Fruit fly (Drosophila melanogaster) whole organism, embryonic: Measurements from ENCODE around the gene mon2.

Experiments
- Awh ChIP-seq: fragments of 200-800 bp; sonication (Bioruptor generic); IDR thresholded peaks from 2 replicates; pipeline ENCODE4, ENCODE4 v1.3.6; 2022; ENCODE audit warnings: missing biosample characterization, missing genetic modification characterization
- B-H1 ChIP-seq: fragments of 200-800 bp; sonication (Bioruptor generic); IDR thresholded peaks from 3 replicates; pipeline ENCODE4 v1.3.6; 2022; ENCODE audit warnings: missing biosample characterization, missing genetic modification characterization
- Bdp1 ChIP-seq: fragments of 200-800 bp; sonication (Bioruptor generic); optimal IDR thresholded peaks from 3 replicates; lab custom pipeline; 2016; ENCODE audit warnings: missing biosample characterization, missing genetic modification characterization
- Bteb2 ChIP-seq: fragments of 200-800 bp; sonication (Bioruptor generic); optimal IDR thresholded peaks from 2 replicates; lab custom pipeline; 2016; ENCODE audit warnings: missing biosample characterization, missing genetic modification characterization
- CG1024 ChIP-seq: fragments of 200-800 bp; sonication (Bioruptor generic); IDR thresholded peaks from 2 replicates; pipeline ENCODE4 v1.3.6; 2022; ENCODE audit warnings: missing biosample characterization, missing genetic modification characterization
- CG10543 ChIP-seq: fragments of 200-800 bp; sonication (Bioruptor generic); optimal IDR thresholded peaks from 3 replicates; lab custom pipeline; 2017; ENCODE audit warnings: missing biosample characterization, mild to moderate bottlenecking, missing genetic modification characterization, moderate library complexity
- CG10654 ChIP-seq: fragments of 200-800 bp; sonication (Bioruptor generic); optimal IDR thresholded peaks from 2 replicates; lab custom pipeline; 2016; ENCODE audit warnings: missing biosample characterization, missing genetic modification characterization
- CG12659 ChIP-seq: fragments of 200-800 bp; sonication (Bioruptor generic); optimal IDR thresholded peaks from 3 replicates; lab custom pipeline; 2017; ENCODE audit warnings: mild to moderate bottlenecking, missing biosample characterization, missing genetic modification reagents, missing genetic modification characterization
- CG13296 ChIP-seq: fragments of 200-800 bp; sonication (Bioruptor generic); optimal IDR thresholded peaks from 3 replicates; lab custom pipeline; 2018; ENCODE audit warnings: missing biosample characterization, mild to moderate bottlenecking, missing genetic modification characterization
- CG15073 ChIP-seq: fragments of 200-800 bp; sonication (Bioruptor generic); optimal IDR thresholded peaks from 2 replicates; lab custom pipeline; 2016; ENCODE audit warnings: missing biosample characterization, missing genetic modification characterization
- CG15479 ChIP-seq: fragments of 200-800 bp; sonication (Bioruptor generic); optimal IDR thresholded peaks from 3 replicates; lab custom pipeline; 2019; ENCODE audit warnings: missing biosample characterization, mild to moderate bottlenecking, missing genetic modification characterization, moderate library complexity
- CG2199 ChIP-seq: fragments of 200-800 bp; sonication (Bioruptor generic); IDR thresholded peaks from 3 replicates; pipeline ENCODE4 v1.3.6; 2022; ENCODE audit warnings: missing biosample characterization, missing genetic modification characterization
- CG32767 ChIP-seq: fragments of 200-800 bp; sonication (Bioruptor generic); IDR thresholded peaks from 2 replicates; pipeline ENCODE4 v1.3.6; 2022; ENCODE audit warnings: missing biosample characterization, missing genetic modification characterization
- CG3726 ChIP-seq: fragments of 200-800 bp; sonication (Bioruptor generic); IDR thresholded peaks from 3 replicates; pipeline ENCODE4, ENCODE4 v1.3.6; 2022; ENCODE audit warnings: missing biosample characterization, missing genetic modification characterization
- CG42726 ChIP-seq: fragments of 200-800 bp; sonication (Bioruptor generic); IDR thresholded peaks from 2 replicates; pipeline ENCODE4 v1.3.6; 2022; ENCODE audit warnings: missing biosample characterization, missing genetic modification characterization; ENCODE audit not compliant: partially characterized antibody
- CG4707 ChIP-seq: fragments of 200-800 bp; sonication (Bioruptor generic); optimal IDR thresholded peaks from 2 replicates; lab custom pipeline; 2018; ENCODE audit warnings: missing biosample characterization, mild to moderate bottlenecking, missing genetic modification characterization, moderate library complexity
- CG8089 ChIP-seq: fragments of 200-800 bp; sonication (Bioruptor generic); optimal IDR thresholded peaks from 3 replicates; lab custom pipeline; 2016; ENCODE audit warnings: missing biosample characterization, missing genetic modification characterization
- CG8290 ChIP-seq, 3 experiments: fragments of 200-800 bp; sonication (Bioruptor generic); optimal IDR thresholded peaks; 2 replicates each; lab custom pipeline; 2016 to 2019; ENCODE audit warnings: missing biosample characterization in 3 of 3, missing genetic modification characterization in 3 of 3, mild to moderate bottlenecking in 2 of 3, moderate library complexity in 1 of 3
- CG9609 ChIP-seq: fragments of 200-800 bp; sonication (Bioruptor generic); optimal IDR thresholded peaks from 3 replicates; lab custom pipeline; 2016; ENCODE audit warnings: missing biosample characterization, missing genetic modification characterization
- CrebB ChIP-seq: fragments of 200-800 bp; sonication (Bioruptor generic); optimal IDR thresholded peaks from 3 replicates; lab custom pipeline; 2018; ENCODE audit warnings: missing biosample characterization, mild to moderate bottlenecking, missing genetic modification characterization
- E2f2 ChIP-seq: fragments of 200-800 bp; sonication (Bioruptor generic); IDR thresholded peaks from 2 replicates; pipeline ENCODE4 v1.3.6; 2022; ENCODE audit warnings: missing biosample characterization, missing genetic modification characterization
- H15 ChIP-seq: fragments of 200-800 bp; sonication (Bioruptor generic); IDR thresholded peaks from 3 replicates; pipeline ENCODE4 v1.3.6; 2022; ENCODE audit warnings: missing biosample characterization, missing genetic modification characterization
- Hey ChIP-seq: fragments of 200-800 bp; sonication (Bioruptor generic); optimal IDR thresholded peaks from 3 replicates; lab custom pipeline; 2018; ENCODE audit warnings: missing biosample characterization, mild to moderate bottlenecking, missing genetic modification characterization
- Jarid2 ChIP-seq: fragments of 200-800 bp; sonication (Bioruptor generic); optimal IDR thresholded peaks from 3 replicates; lab custom pipeline; 2017; ENCODE audit warnings: mild to moderate bottlenecking, missing biosample characterization, missing genetic modification reagents, missing genetic modification characterization
- MTF-1 ChIP-seq: fragments of 200-800 bp; sonication (Bioruptor generic); optimal IDR thresholded peaks from 2 replicates; lab custom pipeline; 2018; ENCODE audit warnings: missing biosample characterization, mild to moderate bottlenecking, missing genetic modification characterization, borderline replicate concordance
- Mes4 ChIP-seq: fragments of 200-800 bp; sonication (Bioruptor generic); optimal IDR thresholded peaks from 2 replicates; lab custom pipeline; 2016; ENCODE audit warnings: missing biosample characterization, missing genetic modification characterization
- Mrtf ChIP-seq: fragments of 200-800 bp; sonication (Bioruptor generic); IDR thresholded peaks from 3 replicates; pipeline ENCODE4 v1.3.6; 2022; ENCODE audit warnings: missing biosample characterization, missing genetic modification characterization
- Oaz ChIP-seq: fragments of 200-800 bp; sonication (Bioruptor generic); IDR thresholded peaks from 2 replicates; pipeline ENCODE4 v1.3.6; 2022; ENCODE audit warnings: missing biosample characterization, missing genetic modification characterization
- Poxn ChIP-seq: fragments of 200-800 bp; sonication (Bioruptor generic); IDR thresholded peaks from 2 replicates; pipeline ENCODE4 v1.3.6; 2022; ENCODE audit warnings: missing biosample characterization, missing genetic modification characterization
- Spps ChIP-seq: fragments of 200-800 bp; sonication (Bioruptor generic); optimal IDR thresholded peaks from 2 replicates; lab custom pipeline; 2018; ENCODE audit warnings: missing biosample characterization, mild to moderate bottlenecking, missing genetic modification characterization
- Sry-δ ChIP-seq: fragments of 200-800 bp; sonication (Bioruptor generic); optimal IDR thresholded peaks from 2 replicates; lab custom pipeline; 2016; ENCODE audit warnings: missing biosample characterization, missing genetic modification characterization
- amos ChIP-seq: fragments of 200-800 bp; sonication (Bioruptor generic); IDR thresholded peaks from 2 replicates; pipeline ENCODE4 v1.3.6; 2022; ENCODE audit warnings: missing biosample characterization, missing genetic modification characterization; ENCODE audit not compliant: partially characterized antibody
- bbx ChIP-seq: fragments of 200-800 bp; sonication (Bioruptor generic); IDR thresholded peaks from 2 replicates; pipeline ENCODE4 v1.3.6; 2022; ENCODE audit warnings: missing biosample characterization, missing genetic modification characterization; ENCODE audit not compliant: partially characterized antibody
- bigmax ChIP-seq: fragments of 200-800 bp; sonication (Bioruptor generic); optimal IDR thresholded peaks from 2 replicates; lab custom pipeline; 2018; ENCODE audit warnings: missing biosample characterization, mild to moderate bottlenecking, missing genetic modification characterization
- cad ChIP-seq: fragments of >200 bp; optimal IDR thresholded peaks from 2 replicates; lab custom pipeline; 2017; ENCODE audit warnings: missing biosample characterization, missing genetic modification characterization
- caup ChIP-seq: fragments of 200-800 bp; sonication (Bioruptor generic); optimal IDR thresholded peaks from 3 replicates; lab custom pipeline; 2017; ENCODE audit warnings: missing biosample characterization, mild to moderate bottlenecking, missing genetic modification characterization, moderate library complexity; ENCODE audit not compliant: severe bottlenecking
- cg ChIP-seq: fragments of 200-800 bp; sonication (Bioruptor generic); optimal IDR thresholded peaks from 3 replicates; lab custom pipeline; 2019; ENCODE audit warnings: missing biosample characterization, mild to moderate bottlenecking, missing genetic modification characterization, moderate library complexity
- crp ChIP-seq, 2 experiments: fragments of 200-800 bp; sonication (Bioruptor generic); optimal IDR thresholded peaks; 2 replicates in 1 of 2; 3 replicates in 1 of 2; lab custom pipeline; 2017; ENCODE audit warnings: missing biosample characterization in 2 of 2, missing genetic modification characterization in 2 of 2, mild to moderate bottlenecking in 1 of 2, moderate library complexity in 1 of 2
- emc ChIP-seq: fragments of 200-800 bp; sonication (Bioruptor generic); optimal IDR thresholded peaks from 2 replicates; lab custom pipeline; 2016; ENCODE audit warnings: missing biosample characterization, missing genetic modification characterization
- insv ChIP-seq, 2 experiments: fragments of 200-800 bp; sonication (Bioruptor generic); optimal IDR thresholded peaks; 3 replicates each; lab custom pipeline; 2016 to 2018; ENCODE audit warnings: missing biosample characterization in 2 of 2, missing genetic modification characterization in 2 of 2
- inv ChIP-seq: fragments of 200-800 bp; sonication (Bioruptor generic); IDR thresholded peaks from 2 replicates; pipeline ENCODE4 v1.3.6; 2022; ENCODE audit warnings: missing biosample characterization, missing genetic modification characterization; ENCODE audit not compliant: partially characterized antibody
- lilli ChIP-seq: fragments of 200-800 bp; sonication (Bioruptor generic); optimal IDR thresholded peaks from 3 replicates; lab custom pipeline; 2016; ENCODE audit warnings: missing biosample characterization, missing genetic modification characterization
- lov ChIP-seq, 2 experiments: fragments of 200-800 bp in 1 of 2; fragments of >200 bp in 1 of 2; sonication (Bioruptor generic) in 1 of 2; IDR thresholded peaks in 1 of 2; optimal IDR thresholded peaks in 1 of 2; 2 replicates in 1 of 2; 3 replicates in 1 of 2; pipeline versions ENCODE4 v1.3.6 to Lab custom; 2017 to 2022; ENCODE audit warnings: missing biosample characterization in 1 of 2, missing genetic modification characterization in 1 of 2
- row ChIP-seq: fragments of 200-800 bp; sonication (Bioruptor generic); IDR thresholded peaks from 3 replicates; pipeline ENCODE4 v1.3.6; 2022; ENCODE audit warnings: missing biosample characterization, missing genetic modification characterization
- schlank ChIP-seq: fragments of 200-800 bp; sonication (Bioruptor generic); optimal IDR thresholded peaks from 2 replicates; lab custom pipeline; 2018; ENCODE audit warnings: missing biosample characterization, mild to moderate bottlenecking, missing genetic modification characterization
- shn ChIP-seq: fragments of 200-800 bp; sonication (Bioruptor generic); optimal IDR thresholded peaks from 3 replicates; lab custom pipeline; 2016; ENCODE audit warnings: missing biosample characterization, missing genetic modification characterization
- sim ChIP-seq: fragments of 200-800 bp; sonication (Bioruptor generic); IDR thresholded peaks from 2 replicates; pipeline ENCODE4 v1.3.6; 2022; ENCODE audit warnings: missing biosample characterization, missing genetic modification characterization
- unpg ChIP-seq: fragments of 200-800 bp; sonication (Bioruptor generic); optimal IDR thresholded peaks from 3 replicates; lab custom pipeline; 2018; ENCODE audit warnings: missing biosample characterization, mild to moderate bottlenecking, missing genetic modification characterization, moderate library complexity
- wdn ChIP-seq: fragments of 200-800 bp; sonication (Bioruptor generic); IDR thresholded peaks from 2 replicates; pipeline ENCODE4 v1.3.6; 2022; ENCODE audit warnings: missing biosample characterization, missing genetic modification characterization

The mon2 gene

DNA sequence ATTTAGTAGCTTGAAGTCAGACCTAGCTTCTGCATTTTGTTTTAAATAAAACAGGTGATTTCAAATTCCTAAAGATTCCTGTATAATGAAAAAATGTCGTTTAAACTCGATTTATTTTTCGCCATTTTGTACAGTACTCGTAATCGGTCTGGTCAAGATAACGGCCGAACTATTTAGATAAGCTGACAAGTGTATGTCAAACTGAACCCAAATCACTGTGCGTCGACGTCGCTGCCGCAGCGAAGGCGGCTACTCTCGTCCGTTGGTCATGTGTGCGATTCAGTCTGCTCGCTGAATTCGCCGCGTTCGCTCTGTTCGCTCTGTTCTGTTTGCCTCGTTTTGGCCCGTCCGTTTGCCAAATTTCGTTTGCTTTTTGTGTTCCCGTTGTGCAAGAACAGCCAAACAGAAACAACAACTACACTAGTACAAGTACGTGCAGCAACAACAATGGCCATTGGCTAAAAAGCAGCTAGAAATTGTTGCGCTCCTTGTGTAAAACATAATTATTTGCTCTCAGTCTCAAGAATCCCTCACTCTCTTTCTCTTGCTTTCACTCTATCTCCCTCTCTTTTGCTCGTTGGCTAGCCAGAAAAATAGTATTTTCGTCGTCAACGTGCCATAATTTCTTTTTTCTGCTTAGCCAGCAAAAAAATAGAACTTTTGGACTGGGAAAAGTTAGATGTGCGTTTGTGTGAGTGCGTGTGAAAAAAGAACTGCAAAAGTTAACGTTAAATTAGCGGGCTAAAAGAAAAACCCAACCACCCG, 35.6 kb downstream of the mon2 start (continued):
- TF ChIP-seq CG9609 (GFP tag; lab: Kevin White, UChicago): no peak
- no peak for TF ChIP-seq Mes4 (GFP tag; lab: Kevin White, UChicago)
- TF ChIP-seq CG3726 (GFP tag; lab: Robert Waterston, UW): no peak
- no peak for TF ChIP-seq CG10654 (GFP tag; lab: Kevin White, UChicago)
- no peak for TF ChIP-seq CG13296
- no peak for TF ChIP-seq CG32767 (GFP tag; lab: Robert Waterston, UW)
- TF ChIP-seq CG2199 (GFP tag; lab: Robert Waterston, UW): no peak
- no peak for TF ChIP-seq emc (GFP tag; lab: Kevin White, UChicago)
- TF ChIP-seq row (GFP tag; lab: Robert Waterston, UW): no peak
- no peak for TF ChIP-seq CG8290 (GFP tag; optimal IDR thresholded peaks at IDR 0.05; lab: Kevin White, UChicago)
- peak in 1 of 2 experiments; percentile 52 for TF ChIP-seq CG8290 (tag; optimal IDR thresholded peaks at IDR 0.05; lab: Kevin White, UChicago)
- TF ChIP-seq Mrtf (GFP tag; lab: Robert Waterston, UW): no peak
- no peak for TF ChIP-seq lov (optimal IDR thresholded peaks at IDR 0.05; lab: Kevin White, UChicago)
- TF ChIP-seq lov (GFP tag; IDR thresholded peaks at IDR 0.05; lab: Robert Waterston, UW): no peak
- TF ChIP-seq Bteb2: no peak
- no peak for TF ChIP-seq E2f2 (GFP tag; lab: Robert Waterston, UW)
- TF ChIP-seq wdn (GFP tag; lab: Robert Waterston, UW): no peak
- TF ChIP-seq Hey (tag; lab: Kevin White, UChicago): no peak
- no peak for TF ChIP-seq cad
- TF ChIP-seq bigmax: no peak
- peak; percentile 72 for TF ChIP-seq Jarid2 (GFP tag; lab: Kevin White, UChicago)
- TF ChIP-seq CG10543 (GFP tag; lab: Kevin White, UChicago): peak; percentile 61
- no peak for TF ChIP-seq inv (GFP tag; lab: Robert Waterston, UW)
- TF ChIP-seq cg (GFP tag; lab: Kevin White, UChicago): peak; percentile 3
- no peak for TF ChIP-seq CG1024 (GFP tag; lab: Robert Waterston, UW)
- no peak for TF ChIP-seq CG15073 (GFP tag; lab: Kevin White, UChicago)
- no peak for TF ChIP-seq CG4707
- TF ChIP-seq shn (GFP tag; lab: Kevin White, UChicago): no peak
- no peak for TF ChIP-seq Sry-δ (GFP tag; lab: Kevin White, UChicago)
- no peak for TF ChIP-seq bbx
- peak; percentile 28 for TF ChIP-seq lilli (GFP tag; lab: Kevin White, UChicago)
- no peak for TF ChIP-seq CG42726 (GFP tag; lab: Robert Waterston, UW)
- no peak for TF ChIP-seq CG8089
- TF ChIP-seq insv (GFP tag; optimal IDR thresholded peaks at IDR 0.05; lab: Kevin White, UChicago): no peak
- TF ChIP-seq Bdp1 (GFP tag; lab: Kevin White, UChicago): no peak
- TF ChIP-seq CrebB (tag; lab: Kevin White, UChicago): peak; percentile 34
- no peak for TF ChIP-seq crp (GFP tag; optimal IDR thresholded peaks at IDR 0.05; lab: Kevin White, UChicago)
- TF ChIP-seq MTF-1 (GFP tag; lab: Kevin White, UChicago): no peak
- TF ChIP-seq sim (GFP tag; lab: Robert Waterston, UW): no peak
- no peak for TF ChIP-seq CG12659
- no peak for TF ChIP-seq Awh
- TF ChIP-seq H15 (GFP tag; lab: Robert Waterston, UW): no peak
- TF ChIP-seq B-H1 (GFP tag; lab: Robert Waterston, UW): no peak
- no peak for TF ChIP-seq Oaz
- peak; percentile 23; the same call in 1 of the 2 replicates for TF ChIP-seq amos (GFP tag; lab: Robert Waterston, UW)
- no peak for TF ChIP-seq schlank (tag; lab: Kevin White, UChicago)
- peak; percentile 83 for TF ChIP-seq CG15479 (GFP tag; lab: Kevin White, UChicago)
- TF ChIP-seq Spps: no peak
- no peak for TF ChIP-seq unpg
- TF ChIP-seq Poxn (GFP tag; lab: Robert Waterston, UW): no peak
- TF ChIP-seq caup (GFP tag; lab: Kevin White, UChicago): no peak
